Fruit fly (Drosophila melanogaster) whole organism, embryonic: ENCODE data around the gene Coq2.
A peak's percentile ranks its signal among the peaks of the same experiment; 100 is the strongest.

Experiments used
- Adf1 ChIP-seq: fragments of 200-800 bp; sonication (Bioruptor generic); IDR thresholded peaks from 2 replicates; pipeline ENCODE4 v1.3.6; 2022; ENCODE audit warnings: missing biosample characterization, missing genetic modification characterization
- CG10431 ChIP-seq: fragments of 200-800 bp; sonication (Bioruptor generic); optimal IDR thresholded peaks from 3 replicates; lab custom pipeline; 2018; ENCODE audit warnings: missing biosample characterization, mild to moderate bottlenecking, missing genetic modification characterization
- CG10979 ChIP-seq: fragments of 200-800 bp; sonication (Bioruptor generic); optimal IDR thresholded peaks from 2 replicates; lab custom pipeline; 2018; ENCODE audit warnings: missing biosample characterization, mild to moderate bottlenecking, missing genetic modification characterization, moderate library complexity
- CG12659 ChIP-seq: fragments of 200-800 bp; sonication (Bioruptor generic); optimal IDR thresholded peaks from 3 replicates; lab custom pipeline; 2017; ENCODE audit warnings: mild to moderate bottlenecking, missing biosample characterization, missing genetic modification reagents, missing genetic modification characterization
- CG14441 ChIP-seq: fragments of 200-800 bp; sonication (Bioruptor generic); IDR thresholded peaks from 2 replicates; pipeline ENCODE4 v1.3.6; 2022; ENCODE audit warnings: missing biosample characterization, missing genetic modification characterization
- CG15696 ChIP-seq: fragments of 200-800 bp; sonication (Bioruptor generic); optimal IDR thresholded peaks from 2 replicates; lab custom pipeline; 2019; ENCODE audit warnings: missing biosample characterization, mild to moderate bottlenecking, missing genetic modification characterization, moderate library complexity
- CG17829 ChIP-seq: fragments of 200-800 bp; optimal IDR thresholded peaks from 2 replicates; lab custom pipeline; 2019; ENCODE audit warnings: missing biosample characterization, mild to moderate bottlenecking, missing genetic modification characterization, moderate library complexity
- CG1832 ChIP-seq: fragments of 200-800 bp; sonication (Bioruptor generic); optimal IDR thresholded peaks from 2 replicates; lab custom pipeline; 2017; ENCODE audit warnings: missing biosample characterization, mild to moderate bottlenecking, missing genetic modification characterization, inconsistent platforms
- CG2199 ChIP-seq: fragments of 200-800 bp; sonication (Bioruptor generic); IDR thresholded peaks from 3 replicates; pipeline ENCODE4 v1.3.6; 2022; ENCODE audit warnings: missing biosample characterization, missing genetic modification characterization
- CG2889 ChIP-seq: fragments of 200-800 bp; sonication (Bioruptor generic); IDR thresholded peaks from 3 replicates; pipeline ENCODE4 v1.3.6; 2022; ENCODE audit warnings: missing biosample characterization, missing genetic modification characterization
- CG32532 ChIP-seq: fragments of 200-800 bp; sonication (Bioruptor generic); IDR thresholded peaks from 2 replicates; pipeline ENCODE4 v1.3.6; 2022; ENCODE audit warnings: missing biosample characterization, missing genetic modification characterization
- CG5180 ChIP-seq: fragments of 200-800 bp; sonication (Bioruptor generic); optimal IDR thresholded peaks from 3 replicates; lab custom pipeline; 2017; ENCODE audit warnings: missing biosample characterization, missing genetic modification characterization, mild to moderate bottlenecking, moderate library complexity, missing genetic modification reagents
- CG8924 ChIP-seq: fragments of 200-800 bp; optimal IDR thresholded peaks from 3 replicates; lab custom pipeline; 2019; ENCODE audit warnings: missing biosample characterization, mild to moderate bottlenecking, missing genetic modification characterization, moderate library complexity
- CG9876 ChIP-seq: fragments of 200-800 bp; sonication (Bioruptor generic); optimal IDR thresholded peaks from 2 replicates; lab custom pipeline; 2016; ENCODE audit warnings: missing biosample characterization, missing genetic modification characterization
- Chrac-16 ChIP-seq: fragments of 200-800 bp; sonication (Bioruptor generic); optimal IDR thresholded peaks from 3 replicates; lab custom pipeline; 2016; ENCODE audit warnings: missing biosample characterization, missing genetic modification characterization
- D ChIP-seq, 2 experiments: fragments of 200-800 bp in 1 of 2; fragments of >200 bp in 1 of 2; sonication (Bioruptor generic) in 1 of 2; optimal IDR thresholded peaks; 2 replicates in 1 of 2; 3 replicates in 1 of 2; lab custom pipeline; 2017; ENCODE audit warnings: mild to moderate bottlenecking in 1 of 2, missing biosample characterization in 1 of 2, missing genetic modification characterization in 1 of 2, missing genetic modification reagents in 1 of 2
- Dip3 ChIP-seq: fragments of 200-800 bp; sonication (Bioruptor generic); optimal IDR thresholded peaks from 3 replicates; lab custom pipeline; 2016; ENCODE audit warnings: missing biosample characterization, missing genetic modification characterization
- Elba2 ChIP-seq: fragments of 200-800 bp; sonication (Bioruptor generic); optimal IDR thresholded peaks from 3 replicates; lab custom pipeline; 2016; ENCODE audit warnings: missing biosample characterization, missing genetic modification characterization
- Fer1 ChIP-seq: fragments of 200-800 bp; sonication (Bioruptor generic); optimal IDR thresholded peaks from 2 replicates; lab custom pipeline; 2017; ENCODE audit warnings: missing biosample characterization, mild to moderate bottlenecking, missing genetic modification characterization
- Gsc ChIP-seq: fragments of 200-800 bp; sonication (Bioruptor generic); IDR thresholded peaks from 2 replicates; pipeline ENCODE4 v1.3.6; 2022; ENCODE audit warnings: missing biosample characterization, missing genetic modification characterization
- HHEX ChIP-seq: fragments of 200-800 bp; sonication (Bioruptor generic); optimal IDR thresholded peaks from 3 replicates; lab custom pipeline; 2017; ENCODE audit warnings: missing biosample characterization, mild to moderate bottlenecking, missing genetic modification characterization, missing genetic modification reagents
- Hr78 ChIP-seq, 2 experiments: fragments of 200-800 bp in 1 of 2; fragments of >200 bp in 1 of 2; sonication (Bioruptor generic) in 1 of 2; optimal IDR thresholded peaks; 2 replicates each; lab custom pipeline; 2017 to 2019; ENCODE audit warnings: missing biosample characterization in 2 of 2, missing genetic modification characterization in 2 of 2, mild to moderate bottlenecking in 1 of 2, moderate library complexity in 1 of 2
- Med ChIP-seq: fragments of 200-800 bp; sonication (Bioruptor generic); peaks from one replicate; lab custom pipeline; 2016; ENCODE audit warnings: missing biosample characterization, missing genetic modification characterization, mild to moderate bottlenecking, inconsistent platforms, moderate library complexity
- Pdp1 ChIP-seq, 2 experiments: fragments of 200-800 bp; sonication (Bioruptor generic); optimal IDR thresholded peaks; 3 replicates each; lab custom pipeline; 2016; ENCODE audit warnings: missing biosample characterization in 2 of 2, missing genetic modification characterization in 2 of 2, mild to moderate bottlenecking in 1 of 2, moderate library complexity in 1 of 2
- Ptx1 ChIP-seq: fragments of 200-800 bp; sonication (Bioruptor generic); IDR thresholded peaks from 2 replicates; pipeline ENCODE4 v1.3.6; 2022; ENCODE audit warnings: missing biosample characterization, missing genetic modification characterization
- Tbp ChIP-seq: fragments of >200 bp; optimal IDR thresholded peaks from 2 replicates; lab custom pipeline; 2018; ENCODE audit warnings: missing biosample characterization, missing genetic modification characterization
- cato ChIP-seq: fragments of 200-800 bp; sonication (Bioruptor generic); optimal IDR thresholded peaks from 2 replicates; lab custom pipeline; 2016; ENCODE audit warnings: missing biosample characterization, missing genetic modification characterization, borderline replicate concordance
- dmrt11E ChIP-seq: fragments of 200-800 bp; sonication (Bioruptor generic); optimal IDR thresholded peaks from 3 replicates; lab custom pipeline; 2018; ENCODE audit warnings: missing biosample characterization, mild to moderate bottlenecking, missing genetic modification characterization, moderate library complexity
- dpn ChIP-seq, 2 experiments: fragments of 200-800 bp; sonication (Bioruptor generic); optimal IDR thresholded peaks; 3 replicates each; lab custom pipeline; 2016; ENCODE audit warnings: missing biosample characterization in 2 of 2, missing genetic modification characterization in 2 of 2
- hb ChIP-seq: fragments of 200-800 bp; sonication (Bioruptor generic); IDR thresholded peaks from 3 replicates; pipeline ENCODE4 v1.3.6; 2022; ENCODE audit warnings: missing biosample characterization, missing genetic modification characterization; ENCODE audit not compliant: partially characterized antibody
- kay ChIP-seq: fragments of 200-800 bp; sonication (Bioruptor generic); optimal IDR thresholded peaks from 2 replicates; lab custom pipeline; 2016; ENCODE audit warnings: missing biosample characterization, missing genetic modification characterization
- lmd ChIP-seq: fragments of 200-800 bp; sonication (Bioruptor generic); IDR thresholded peaks from 2 replicates; pipeline ENCODE4 v1.3.6; 2022; ENCODE audit warnings: missing biosample characterization, missing genetic modification characterization
- p53 ChIP-seq: fragments of 200-800 bp; sonication (Bioruptor generic); optimal IDR thresholded peaks from 2 replicates; lab custom pipeline; 2016; ENCODE audit warnings: missing biosample characterization, missing genetic modification characterization
- pfk ChIP-seq: fragments of 200-800 bp; sonication (Bioruptor generic); optimal IDR thresholded peaks from 2 replicates; lab custom pipeline; 2018; ENCODE audit warnings: missing biosample characterization, mild to moderate bottlenecking, missing genetic modification characterization, moderate library complexity
- ro ChIP-seq: fragments of 200-800 bp; sonication (Bioruptor generic); IDR thresholded peaks from 2 replicates; pipeline ENCODE4 v1.3.6; 2022; ENCODE audit warnings: missing biosample characterization, missing genetic modification characterization
- sens-2 ChIP-seq: fragments of 200-800 bp; sonication (Bioruptor generic); IDR thresholded peaks from 2 replicates; pipeline ENCODE4 v1.3.6; 2022; ENCODE audit warnings: missing biosample characterization, missing genetic modification characterization
- tio ChIP-seq: fragments of 200-800 bp; sonication (Bioruptor generic); optimal IDR thresholded peaks from 2 replicates; lab custom pipeline; 2017; ENCODE audit warnings: missing biosample characterization, missing genetic modification characterization, inconsistent platforms
- tll ChIP-seq, 2 experiments: fragments of 200-800 bp in 1 of 2; fragments of >200 bp in 1 of 2; sonication (Bioruptor generic) in 1 of 2; optimal IDR thresholded peaks; 2 replicates each; lab custom pipeline; 2017 to 2019; ENCODE audit warnings: missing biosample characterization in 2 of 2, missing genetic modification characterization in 2 of 2, mild to moderate bottlenecking in 1 of 2, moderate library complexity in 1 of 2
- twi ChIP-seq: fragments of 200-800 bp; optimal IDR thresholded peaks from 2 replicates; lab custom pipeline; 2019; ENCODE audit warnings: missing biosample characterization, mild to moderate bottlenecking, missing genetic modification characterization, moderate library complexity
- vfl ChIP-seq: fragments of 200-800 bp; sonication (Bioruptor generic); optimal IDR thresholded peaks from 2 replicates; lab custom pipeline; 2016; ENCODE audit warnings: missing biosample characterization, missing genetic modification characterization
- zen ChIP-seq: fragments of 200-800 bp; sonication (Bioruptor generic); optimal IDR thresholded peaks from 3 replicates; lab custom pipeline; 2018; ENCODE audit warnings: missing biosample characterization, mild to moderate bottlenecking, missing genetic modification characterization, moderate library complexity
- zf30C ChIP-seq: fragments of 200-800 bp; sonication (Bioruptor generic); optimal IDR thresholded peaks from 3 replicates; lab custom pipeline; 2018; ENCODE audit warnings: missing biosample characterization, mild to moderate bottlenecking, missing genetic modification characterization

Gene Coq2

dm6 chr3R:8285727-8286344 is 30.5 kb downstream of the Coq2 start (continued):
- no peak for TF ChIP-seq CG10431 (GFP tag; lab: Kevin White, UChicago)
- peak; percentile 66 for TF ChIP-seq zf30C
- TF ChIP-seq vfl: no peak
- no peak for TF ChIP-seq CG32532 (GFP tag; lab: Robert Waterston, UW)
- no peak for TF ChIP-seq dpn (GFP tag; optimal IDR thresholded peaks at IDR 0.05; lab: Kevin White, UChicago)
- no peak for TF ChIP-seq pfk (GFP tag; lab: Kevin White, UChicago)
- no peak for TF ChIP-seq sens-2
- TF ChIP-seq Med (GFP tag; lab: Kevin White, UChicago): no peak
- TF ChIP-seq hb: no peak
- no peak for TF ChIP-seq tio (GFP tag; lab: Kevin White, UChicago)
- no peak for TF ChIP-seq Pdp1 (GFP tag; optimal IDR thresholded peaks at IDR 0.05; lab: Kevin White, UChicago)
- TF ChIP-seq Dip3 (GFP tag; lab: Kevin White, UChicago): no peak
- TF ChIP-seq p53: no peak
- TF ChIP-seq Ptx1 (GFP tag; lab: Robert Waterston, UW): no peak
- no peak for TF ChIP-seq Adf1 (GFP tag; lab: Robert Waterston, UW)
- TF ChIP-seq CG8924 (tag; lab: Kevin White, UChicago): peak; percentile 9
- no peak for TF ChIP-seq CG14441 (GFP tag; lab: Robert Waterston, UW)
- no peak for TF ChIP-seq CG2199
- no peak for TF ChIP-seq Elba2 (GFP tag; lab: Kevin White, UChicago)
- no peak for TF ChIP-seq CG5180 (GFP tag; lab: Kevin White, UChicago)
- TF ChIP-seq ro (GFP tag; lab: Robert Waterston, UW): no peak
- peak; percentile 12 for TF ChIP-seq CG17829 (tag; lab: Kevin White, UChicago)
- peak; percentile 42 for TF ChIP-seq CG10979
- TF ChIP-seq Tbp (GFP tag; lab: Kevin White, UChicago): no peak
- TF ChIP-seq HHEX: no peak
- TF ChIP-seq CG1832: peak; percentile 41
- no peak for TF ChIP-seq kay (GFP tag; lab: Kevin White, UChicago)
- TF ChIP-seq CG15696: peak; percentile 76
- peak; percentile 83 for TF ChIP-seq twi (tag; lab: Kevin White, UChicago)
- peak; percentile 29 for TF ChIP-seq dmrt11E (tag; lab: Kevin White, UChicago)
- no peak for TF ChIP-seq Hr78 (GFP tag; optimal IDR thresholded peaks at IDR 0.05; lab: Kevin White, UChicago)
- no peak for TF ChIP-seq cato (GFP tag; lab: Kevin White, UChicago)
- TF ChIP-seq CG12659 (GFP tag; lab: Kevin White, UChicago): no peak
- TF ChIP-seq Fer1 (GFP tag; lab: Kevin White, UChicago): no peak
- TF ChIP-seq Chrac-16 (GFP tag; lab: Kevin White, UChicago): no peak
- TF ChIP-seq, all 482 proteins: peak for 16

dm6 chr3R:8284234-8284633 is 32.1 kb downstream of the Coq2 start:
- no peak for TF ChIP-seq lmd (GFP tag; lab: Robert Waterston, UW)
- TF ChIP-seq CG9876: no peak
- TF ChIP-seq Gsc (GFP tag; lab: Robert Waterston, UW): no peak
- TF ChIP-seq tll (GFP tag; optimal IDR thresholded peaks at IDR 0.05; lab: Kevin White, UChicago): peak in 1 of 2 experiments; percentile 75
- TF ChIP-seq zen (tag; lab: Kevin White, UChicago): peak; percentile 39
- TF ChIP-seq twi (tag; lab: Kevin White, UChicago): peak; percentile 18
- TF ChIP-seq CG2889 (GFP tag; lab: Robert Waterston, UW): 0 out of 3 replicates have a peak, but pooled peaks have one; percentile 15
- peak; percentile 100 for TF ChIP-seq D (optimal IDR thresholded peaks at IDR 0.05; lab: Kevin White, UChicago)
- TF ChIP-seq D (GFP tag; optimal IDR thresholded peaks at IDR 0.05; lab: Kevin White, UChicago): no peak
- TF ChIP-seq CG1832: no peak
- TF ChIP-seq vfl: no peak
- TF ChIP-seq, all 482 proteins: peak for 5
